Fruit fly (Drosophila melanogaster) Kc167 (cell line): ENCODE data around the gene CG7298.

Experiments
- Myc ChIP-seq: fragments of >200 bp; optimal IDR thresholded peaks from 2 replicates; lab custom pipeline; 2017; ENCODE audit warnings: missing external identifiers
- Sin3A ChIP-seq: fragments of >200 bp; optimal IDR thresholded peaks from 2 replicates; lab custom pipeline; 2018; ENCODE audit warnings: missing external identifiers
- h ChIP-seq: fragments of >200 bp; optimal IDR thresholded peaks from 3 replicates; lab custom pipeline; 2018; ENCODE audit warnings: missing external identifiers
- psq ChIP-seq: fragments of >200 bp; optimal IDR thresholded peaks from 2 replicates; lab custom pipeline; 2017; ENCODE audit warnings: missing external identifiers

DNA sequence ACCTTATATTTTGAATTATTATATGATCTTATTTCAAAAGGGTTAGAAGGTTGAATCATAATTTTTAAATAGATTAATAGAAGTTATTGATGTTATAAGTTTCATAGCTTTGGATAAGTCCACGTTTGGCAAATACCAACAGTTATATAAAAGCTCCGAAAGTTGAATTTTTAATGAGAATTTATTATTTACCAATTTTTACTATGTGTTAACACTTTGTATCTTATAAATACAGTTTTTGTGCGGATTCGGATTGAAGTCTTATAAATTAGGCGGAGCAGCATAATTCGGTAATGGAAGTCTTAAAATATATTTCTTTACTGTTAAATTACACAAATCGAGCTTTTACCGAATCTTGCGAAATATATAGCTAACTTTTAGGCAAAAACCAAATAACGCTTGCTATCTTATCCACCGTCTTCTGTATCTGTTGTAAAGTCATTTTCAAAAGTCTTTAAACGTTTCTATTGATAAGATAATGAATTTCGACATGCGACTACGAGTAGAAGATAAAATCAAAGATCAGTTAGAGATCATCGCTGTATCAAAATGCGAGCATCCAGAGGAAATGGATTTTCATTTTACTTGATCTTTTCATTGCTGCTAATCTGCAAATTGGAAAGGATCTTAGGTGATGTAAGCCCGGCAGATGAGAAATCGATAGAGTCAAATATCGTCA is 3.8 kb downstream of the CG7298 start, which contains the start of gene CG42833:
- TF ChIP-seq psq (lab: Kevin White, UChicago) (no peak), Myc (no peak), h (lab: Kevin White, UChicago) (no peak), Sin3A (lab: Kevin White, UChicago) (no peak)
